Fruit fly (Drosophila melanogaster) whole organism, embryonic: ENCODE data around the gene Cpsf100.
A peak's percentile ranks its signal among the peaks of the same experiment; 100 is the strongest.

Experiments used
- Atf6 ChIP-seq: fragments of 200-800 bp; sonication (Bioruptor generic); IDR thresholded peaks from 2 replicates; pipeline ENCODE4 v1.3.6; 2022; ENCODE audit warnings: missing biosample characterization, missing genetic modification characterization
- BEAF-32 ChIP-seq: fragments of 200-800 bp; sonication (Bioruptor generic); optimal IDR thresholded peaks from 3 replicates; lab custom pipeline; 2017; ENCODE audit warnings: missing biosample characterization, missing genetic modification characterization, mild to moderate bottlenecking, moderate library complexity, missing genetic modification reagents
- CG10543 ChIP-seq: fragments of 200-800 bp; sonication (Bioruptor generic); optimal IDR thresholded peaks from 3 replicates; lab custom pipeline; 2017; ENCODE audit warnings: missing biosample characterization, mild to moderate bottlenecking, missing genetic modification characterization, moderate library complexity
- CG11398 ChIP-seq: fragments of 200-800 bp; sonication (Bioruptor generic); optimal IDR thresholded peaks from 2 replicates; lab custom pipeline; 2016; ENCODE audit warnings: missing biosample characterization, missing genetic modification characterization
- CG11560 ChIP-seq: fragments of 200-800 bp; sonication (Bioruptor generic); IDR thresholded peaks from 3 replicates; pipeline ENCODE4 v1.3.6; 2022; ENCODE audit warnings: missing biosample characterization, missing genetic modification characterization
- CG12155 ChIP-seq: fragments of 200-800 bp; sonication (Bioruptor generic); optimal IDR thresholded peaks from 3 replicates; lab custom pipeline; 2016; ENCODE audit warnings: missing biosample characterization, missing genetic modification characterization
- CG12299 ChIP-seq: fragments of 200-800 bp; sonication (Bioruptor generic); optimal IDR thresholded peaks from 2 replicates; lab custom pipeline; 2018; ENCODE audit warnings: missing biosample characterization, mild to moderate bottlenecking, missing genetic modification characterization
- CG14860 ChIP-seq: fragments of 200-800 bp; sonication (Bioruptor generic); IDR thresholded peaks from 3 replicates; pipeline ENCODE4 v1.3.6; 2022; ENCODE audit warnings: missing biosample characterization, missing genetic modification characterization; ENCODE audit not compliant: partially characterized antibody
- CG1647 ChIP-seq: fragments of 200-800 bp; sonication (Bioruptor generic); optimal IDR thresholded peaks from 3 replicates; lab custom pipeline; 2016; ENCODE audit warnings: missing biosample characterization, missing genetic modification characterization
- CG16813 ChIP-seq: fragments of 200-800 bp; sonication (Bioruptor generic); IDR thresholded peaks from 3 replicates; pipeline ENCODE4 v1.3.6; 2022; ENCODE audit warnings: missing biosample characterization, missing genetic modification characterization; ENCODE audit not compliant: partially characterized antibody
- CG18262 ChIP-seq: fragments of 200-800 bp; optimal IDR thresholded peaks from 3 replicates; lab custom pipeline; 2019; ENCODE audit warnings: missing biosample characterization, mild to moderate bottlenecking, missing genetic modification characterization, moderate library complexity
- CG31441 ChIP-seq: fragments of 200-800 bp; sonication (Bioruptor generic); IDR thresholded peaks from 2 replicates; pipeline ENCODE4 v1.3.6; 2022; ENCODE audit warnings: missing biosample characterization, missing genetic modification characterization
- CG32532 ChIP-seq: fragments of 200-800 bp; sonication (Bioruptor generic); IDR thresholded peaks from 2 replicates; pipeline ENCODE4 v1.3.6; 2022; ENCODE audit warnings: missing biosample characterization, missing genetic modification characterization
- CG3838 ChIP-seq: fragments of 200-800 bp; sonication (Bioruptor generic); optimal IDR thresholded peaks from 3 replicates; lab custom pipeline; 2016; ENCODE audit warnings: missing biosample characterization, missing genetic modification characterization
- CG3847 ChIP-seq: fragments of 200-800 bp; sonication (Bioruptor generic); IDR thresholded peaks from 2 replicates; pipeline ENCODE4 v1.3.6; 2022; ENCODE audit warnings: missing biosample characterization, missing genetic modification characterization
- CG4730 ChIP-seq: fragments of 200-800 bp; sonication (Bioruptor generic); IDR thresholded peaks from 2 replicates; pipeline ENCODE4 v1.3.6; 2022; ENCODE audit warnings: missing biosample characterization, missing genetic modification characterization
- CG6654 ChIP-seq: fragments of 200-800 bp; sonication (Bioruptor generic); optimal IDR thresholded peaks from 2 replicates; lab custom pipeline; 2017; ENCODE audit warnings: missing biosample characterization, mild to moderate bottlenecking, missing genetic modification characterization
- CG6689 ChIP-seq: fragments of 200-800 bp; sonication (Bioruptor generic); IDR thresholded peaks from 2 replicates; pipeline ENCODE4 v1.3.6; 2022; ENCODE audit warnings: missing biosample characterization, missing genetic modification characterization
- CG7786 ChIP-seq: fragments of 200-800 bp; sonication (Bioruptor generic); optimal IDR thresholded peaks from 2 replicates; lab custom pipeline; 2016; ENCODE audit warnings: missing biosample characterization, missing genetic modification characterization
- CG8944 ChIP-seq: fragments of 200-800 bp; sonication (Bioruptor generic); optimal IDR thresholded peaks from 3 replicates; lab custom pipeline; 2016; ENCODE audit warnings: missing biosample characterization, missing genetic modification characterization
- CG9932 ChIP-seq: fragments of 200-800 bp; sonication (Bioruptor generic); IDR thresholded peaks from 2 replicates; pipeline ENCODE4 v1.3.6; 2022; ENCODE audit warnings: missing biosample characterization, missing genetic modification characterization
- CHES-1-like ChIP-seq: fragments of 200-800 bp; sonication (Bioruptor generic); optimal IDR thresholded peaks from 2 replicates; lab custom pipeline; 2016; ENCODE audit warnings: missing biosample characterization, missing genetic modification characterization
- CoRest ChIP-seq: fragments of 200-800 bp; sonication (Bioruptor generic); optimal IDR thresholded peaks from 3 replicates; lab custom pipeline; 2018; ENCODE audit warnings: missing biosample characterization, mild to moderate bottlenecking, missing genetic modification characterization, moderate library complexity
- Dfd ChIP-seq, 2 experiments: fragments of >200 bp; optimal IDR thresholded peaks; 2 replicates each; lab custom pipeline; 2017; ENCODE audit warnings: missing biosample characterization in 2 of 2, missing genetic modification characterization in 2 of 2
- Drgx ChIP-seq: fragments of 200-800 bp; sonication (Bioruptor generic); IDR thresholded peaks from 2 replicates; pipeline ENCODE4 v1.3.6; 2022; ENCODE audit warnings: missing biosample characterization, missing genetic modification characterization
- Ets97D ChIP-seq: fragments of 200-800 bp; sonication (Bioruptor generic); optimal IDR thresholded peaks from 3 replicates; lab custom pipeline; 2016; ENCODE audit warnings: missing biosample characterization, missing genetic modification characterization
- Mes4 ChIP-seq: fragments of 200-800 bp; sonication (Bioruptor generic); optimal IDR thresholded peaks from 2 replicates; lab custom pipeline; 2016; ENCODE audit warnings: missing biosample characterization, missing genetic modification characterization
- Scr ChIP-seq: fragments of 200-800 bp; sonication (Bioruptor generic); IDR thresholded peaks from 2 replicates; pipeline ENCODE4 v1.3.6; 2022; ENCODE audit warnings: missing biosample characterization, missing genetic modification characterization; ENCODE audit not compliant: partially characterized antibody
- Side ChIP-seq: fragments of 200-800 bp; sonication (Bioruptor generic); optimal IDR thresholded peaks from 2 replicates; lab custom pipeline; 2016; ENCODE audit warnings: missing biosample characterization, missing genetic modification characterization
- YL-1 ChIP-seq: fragments of 200-800 bp; sonication (Bioruptor generic); optimal IDR thresholded peaks from 3 replicates; lab custom pipeline; 2017; ENCODE audit warnings: missing biosample characterization, mild to moderate bottlenecking, missing genetic modification characterization
- ara ChIP-seq: fragments of 200-800 bp; sonication (Bioruptor generic); IDR thresholded peaks from 2 replicates; pipeline ENCODE4 v1.3.6; 2022; ENCODE audit warnings: missing biosample characterization, missing genetic modification characterization
- bowl ChIP-seq: fragments of 200-800 bp; sonication (Bioruptor generic); IDR thresholded peaks from 2 replicates; pipeline ENCODE4 v1.3.6; 2022; ENCODE audit warnings: missing biosample characterization, missing genetic modification characterization
- en ChIP-seq: fragments of 200-800 bp; sonication (Bioruptor generic); optimal IDR thresholded peaks from 2 replicates; lab custom pipeline; 2016; ENCODE audit warnings: missing biosample characterization, missing genetic modification characterization
- gem ChIP-seq: fragments of 200-800 bp; sonication (Bioruptor generic); optimal IDR thresholded peaks from 2 replicates; lab custom pipeline; 2019; ENCODE audit warnings: missing biosample characterization, mild to moderate bottlenecking, missing genetic modification characterization, moderate library complexity
- grau ChIP-seq: fragments of 200-800 bp; optimal IDR thresholded peaks from 3 replicates; lab custom pipeline; 2019; ENCODE audit warnings: missing biosample characterization, mild to moderate bottlenecking, missing genetic modification characterization, moderate library complexity
- gsb ChIP-seq: fragments of 200-800 bp; sonication (Bioruptor generic); IDR thresholded peaks from 2 replicates; pipeline ENCODE4 v1.3.6; 2022; ENCODE audit warnings: missing biosample characterization, missing genetic modification characterization
- gt ChIP-seq: fragments of 200-800 bp; sonication (Bioruptor generic); IDR thresholded peaks from 2 replicates; pipeline ENCODE4 v1.3.6; 2022; ENCODE audit warnings: missing biosample characterization, missing genetic modification characterization
- hb ChIP-seq: fragments of 200-800 bp; sonication (Bioruptor generic); IDR thresholded peaks from 3 replicates; pipeline ENCODE4 v1.3.6; 2022; ENCODE audit warnings: missing biosample characterization, missing genetic modification characterization; ENCODE audit not compliant: partially characterized antibody
- kay ChIP-seq: fragments of 200-800 bp; sonication (Bioruptor generic); optimal IDR thresholded peaks from 2 replicates; lab custom pipeline; 2016; ENCODE audit warnings: missing biosample characterization, missing genetic modification characterization
- kni ChIP-seq: fragments of 200-800 bp; sonication (Bioruptor generic); optimal IDR thresholded peaks from 3 replicates; lab custom pipeline; 2017; ENCODE audit warnings: mild to moderate bottlenecking, missing biosample characterization, missing genetic modification reagents, missing genetic modification characterization
- lbe ChIP-seq: fragments of 200-800 bp; sonication (Bioruptor generic); optimal IDR thresholded peaks from 2 replicates; lab custom pipeline; 2016; ENCODE audit warnings: missing biosample characterization, mild to moderate bottlenecking, missing genetic modification characterization
- nerfin-2 ChIP-seq: fragments of 200-800 bp; sonication (Bioruptor generic); IDR thresholded peaks from 2 replicates; pipeline ENCODE4 v1.3.6; 2022; ENCODE audit warnings: missing biosample characterization, missing genetic modification characterization; ENCODE audit not compliant: partially characterized antibody
- nmo ChIP-seq: fragments of 200-800 bp; sonication (Bioruptor generic); optimal IDR thresholded peaks from 2 replicates; lab custom pipeline; 2018; ENCODE audit warnings: missing biosample characterization, mild to moderate bottlenecking, missing genetic modification characterization, moderate library complexity
- pum ChIP-seq: fragments of 200-800 bp; sonication (Bioruptor generic); optimal IDR thresholded peaks from 2 replicates; lab custom pipeline; 2016; ENCODE audit warnings: missing biosample characterization, missing genetic modification characterization
- salm ChIP-seq: fragments of 200-800 bp; sonication (Bioruptor generic); optimal IDR thresholded peaks from 2 replicates; lab custom pipeline; 2018; ENCODE audit warnings: missing biosample characterization, mild to moderate bottlenecking, missing genetic modification characterization
- scrt ChIP-seq: fragments of 200-800 bp; sonication (Bioruptor generic); optimal IDR thresholded peaks from 2 replicates; lab custom pipeline; 2018; ENCODE audit warnings: missing biosample characterization, mild to moderate bottlenecking, missing genetic modification characterization, moderate library complexity
- slou ChIP-seq: fragments of 200-800 bp; sonication (Bioruptor generic); optimal IDR thresholded peaks from 3 replicates; lab custom pipeline; 2016; ENCODE audit warnings: missing biosample characterization, missing genetic modification characterization
- sob ChIP-seq: fragments of 200-800 bp; sonication (Bioruptor generic); IDR thresholded peaks from 2 replicates; pipeline ENCODE4 v1.3.6; 2022; ENCODE audit warnings: missing biosample characterization, missing genetic modification characterization
- tap ChIP-seq: fragments of 200-800 bp; optimal IDR thresholded peaks from 3 replicates; lab custom pipeline; 2019; ENCODE audit warnings: missing biosample characterization, mild to moderate bottlenecking, missing genetic modification characterization, moderate library complexity
- tna ChIP-seq: fragments of 200-800 bp; sonication (Bioruptor generic); IDR thresholded peaks from 2 replicates; pipeline ENCODE4 v1.3.6; 2022; ENCODE audit warnings: missing biosample characterization, missing genetic modification characterization; ENCODE audit not compliant: partially characterized antibody
- wek ChIP-seq: fragments of 200-800 bp; sonication (Bioruptor generic); optimal IDR thresholded peaks from 3 replicates; lab custom pipeline; 2018; ENCODE audit warnings: missing biosample characterization, mild to moderate bottlenecking, missing genetic modification characterization, moderate library complexity
- wor ChIP-seq: fragments of 200-800 bp; sonication (Bioruptor generic); IDR thresholded peaks from 2 replicates; pipeline ENCODE4 v1.3.6; 2022; ENCODE audit warnings: missing biosample characterization, missing genetic modification characterization

Gene Cpsf100

DNA sequence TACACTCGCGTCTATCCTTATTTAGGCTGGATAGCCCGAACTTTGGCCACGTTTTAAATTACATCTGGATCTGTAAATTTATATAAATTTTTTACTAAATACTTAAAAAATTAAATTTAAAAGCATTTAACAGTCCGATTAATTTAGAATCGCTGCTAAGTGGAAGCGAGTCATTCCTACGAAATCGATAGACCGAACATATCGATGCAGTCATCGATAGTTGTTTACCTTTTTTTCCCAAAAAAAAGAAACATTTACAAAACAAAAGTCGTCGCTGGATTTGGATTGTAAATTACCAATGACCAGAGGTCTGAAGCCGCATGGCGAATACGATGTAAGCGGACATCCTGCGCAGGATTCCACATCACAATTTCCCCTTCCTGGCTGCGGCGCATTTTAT is 21.3 kb downstream of the Cpsf100 start, which contains the start of gene Sirt7 (continued):
- TF ChIP-seq CG18262 (tag; lab: Kevin White, UChicago), result no peak
- TF ChIP-seq CoRest, result no peak
- TF ChIP-seq Mes4 (GFP tag; lab: Kevin White, UChicago), result no peak
- TF ChIP-seq CG1647 (GFP tag; lab: Kevin White, UChicago), result no peak
- peak; percentile 92 for TF ChIP-seq CG16813 (GFP tag; lab: Robert Waterston, UW)
- no peak for TF ChIP-seq CG31441
- no peak for TF ChIP-seq salm (tag; lab: Kevin White, UChicago)
- TF ChIP-seq CG32532, result no peak
- TF ChIP-seq tap (tag; lab: Kevin White, UChicago), result no peak
- no peak for TF ChIP-seq Ets97D (GFP tag; lab: Kevin White, UChicago)
- no peak for TF ChIP-seq slou (GFP tag; lab: Kevin White, UChicago)
- TF ChIP-seq YL-1 (GFP tag; lab: Kevin White, UChicago), result peak; percentile 40
- TF ChIP-seq CG12155 (GFP tag; lab: Kevin White, UChicago), result peak; percentile 5
- no peak for TF ChIP-seq bowl (GFP tag; lab: Robert Waterston, UW)
- no peak for TF ChIP-seq CG3847 (GFP tag; lab: Robert Waterston, UW)
- no peak for TF ChIP-seq CG6689 (GFP tag; lab: Robert Waterston, UW)
- TF ChIP-seq CG9932 (GFP tag; lab: Robert Waterston, UW), result peak; percentile 29; the same call in 1 of the 2 replicates
- TF ChIP-seq grau (tag; lab: Kevin White, UChicago), result no peak
- no peak for TF ChIP-seq Dfd (GFP tag; optimal IDR thresholded peaks at IDR 0.05; lab: Kevin White, UChicago)
- TF ChIP-seq nmo (GFP tag; lab: Kevin White, UChicago), result peak; percentile 29
- TF ChIP-seq kni, result no peak
- no peak for TF ChIP-seq gsb (GFP tag; lab: Robert Waterston, UW)
- TF ChIP-seq tna (GFP tag; lab: Robert Waterston, UW), result peak; percentile 93
- no peak for TF ChIP-seq Atf6 (GFP tag; lab: Robert Waterston, UW)
- TF ChIP-seq lbe, result peak; percentile 49
- peak; percentile 81 for TF ChIP-seq Drgx (GFP tag; lab: Robert Waterston, UW)
- TF ChIP-seq CG7786 (GFP tag; lab: Kevin White, UChicago), result no peak
- TF ChIP-seq sob (GFP tag; lab: Robert Waterston, UW), result no peak
- TF ChIP-seq CG11398 (GFP tag; lab: Kevin White, UChicago), result no peak
- TF ChIP-seq scrt (GFP tag; lab: Kevin White, UChicago), result no peak
- no peak for TF ChIP-seq CG11560
- no peak for TF ChIP-seq Side (GFP tag; lab: Kevin White, UChicago)
- TF ChIP-seq CG10543 (GFP tag; lab: Kevin White, UChicago), result no peak
- TF ChIP-seq pum (GFP tag; lab: Kevin White, UChicago), result no peak
- TF ChIP-seq hb, result peak; percentile 86
- no peak for TF ChIP-seq ara (GFP tag; lab: Robert Waterston, UW)
- no peak for TF ChIP-seq kay (GFP tag; lab: Kevin White, UChicago)
- TF ChIP-seq BEAF-32, result peak; percentile 86
- TF ChIP-seq CHES-1-like (GFP tag; lab: Kevin White, UChicago), result peak; percentile 5
- peak; percentile 86 for TF ChIP-seq nerfin-2 (GFP tag; lab: Robert Waterston, UW)
- TF ChIP-seq CG3838, result no peak
- peak; percentile 94 for TF ChIP-seq CG14860
- no peak for TF ChIP-seq CG8944 (GFP tag; lab: Kevin White, UChicago)
- TF ChIP-seq CG6654 (GFP tag; lab: Kevin White, UChicago), result no peak
- TF ChIP-seq wek (GFP tag; lab: Kevin White, UChicago), result no peak
- TF ChIP-seq Scr (GFP tag; lab: Robert Waterston, UW), result peak; percentile 95
- no peak for TF ChIP-seq gt
- TF ChIP-seq en (GFP tag; lab: Kevin White, UChicago), result no peak
- TF ChIP-seq CG4730 (GFP tag; lab: Robert Waterston, UW), result no peak
- no peak for TF ChIP-seq CG12299 (tag; lab: Kevin White, UChicago)
- no peak for TF ChIP-seq wor (GFP tag; lab: Robert Waterston, UW)
- no peak for TF ChIP-seq gem (tag; lab: Kevin White, UChicago)
